Worm (Caenorhabditis elegans) whole organism, L3 larva: ENCODE results near the gene Y7A5A.10.
A peak's percentile ranks its signal among the peaks of the same experiment; 100 is the strongest.

Experiments
- R02D3.7 ChIP-seq: fragments of 150-350 bp; optimal IDR thresholded peaks from 2 replicates; lab custom pipeline; 2014; ENCODE audit warnings: missing biosample characterization, missing genetic modification characterization
- ZK546.5 ChIP-seq: sonication (generic microtip); optimal IDR thresholded peaks from 2 replicates; lab custom pipeline; 2017; ENCODE audit warnings: missing biosample characterization, missing genetic modification characterization
- aly-2 ChIP-seq: fragments of 150-350 bp; optimal IDR thresholded peaks from 2 replicates; lab custom pipeline; 2014; ENCODE audit warnings: missing biosample characterization, missing genetic modification characterization
- ama-1 ChIP-seq: fragments of 150-350 bp; optimal IDR thresholded peaks from 2 replicates; lab custom pipeline; 2018
- ceh-16 ChIP-seq: sonication (generic microtip); optimal IDR thresholded peaks from 2 replicates; lab custom pipeline; 2017; ENCODE audit warnings: missing biosample characterization, missing genetic modification characterization
- ceh-28 ChIP-seq: fragments of 150-350 bp; optimal IDR thresholded peaks from 2 replicates; lab custom pipeline; 2014; ENCODE audit warnings: missing biosample characterization, missing genetic modification reagents, missing genetic modification characterization
- ceh-82 ChIP-seq: fragments of 150-350 bp; optimal IDR thresholded peaks from 2 replicates; lab custom pipeline; 2014; ENCODE audit warnings: missing biosample characterization, missing genetic modification characterization
- ceh-9 ChIP-seq: sonication (generic microtip); optimal IDR thresholded peaks from 2 replicates; lab custom pipeline; 2018; ENCODE audit warnings: missing biosample characterization, missing genetic modification characterization
- daf-12 ChIP-seq: fragments of 150-350 bp; optimal IDR thresholded peaks from 2 replicates; lab custom pipeline; 2014; ENCODE audit warnings: missing biosample characterization, missing genetic modification reagents, missing genetic modification characterization
- egl-27 ChIP-seq: sonication (generic microtip); optimal IDR thresholded peaks from 4 replicates; lab custom pipeline; 2017; ENCODE audit warnings: missing biosample characterization, missing genetic modification reagents, missing genetic modification characterization
- egl-5 ChIP-seq: fragments of 150-350 bp; optimal IDR thresholded peaks from 2 replicates; lab custom pipeline; 2017; ENCODE audit warnings: missing biosample characterization, missing genetic modification reagents, missing genetic modification characterization, inconsistent platforms
- elt-1 ChIP-seq: fragments of 150-350 bp; optimal IDR thresholded peaks from 2 replicates; lab custom pipeline; 2014; ENCODE audit warnings: missing biosample characterization, missing genetic modification characterization
- elt-2 ChIP-seq: sonication (generic microtip); optimal IDR thresholded peaks from 2 replicates; lab custom pipeline; 2016; ENCODE audit warnings: missing genetic modification reagents, mild to moderate bottlenecking, missing genetic modification characterization, missing compliant biosample characterization
- elt-3 ChIP-seq, 3 experiments: fragments of 150-350 bp in 1 of 3; sonication (generic microtip) in 2 of 3; optimal IDR thresholded peaks; 2 replicates in 2 of 3; 4 replicates in 1 of 3; lab custom pipeline; 2014 to 2017; ENCODE audit warnings: missing biosample characterization in 3 of 3, missing genetic modification characterization in 3 of 3
- eor-1 ChIP-seq, 2 experiments: fragments of 150-350 bp; optimal IDR thresholded peaks; 2 replicates each; lab custom pipeline; 2014 to 2018; ENCODE audit warnings: missing biosample characterization in 2 of 2, missing genetic modification characterization in 2 of 2
- fkh-2 ChIP-seq: fragments of 150-350 bp; optimal IDR thresholded peaks from 2 replicates; lab custom pipeline; 2014; ENCODE audit warnings: missing biosample characterization, missing genetic modification reagents, missing genetic modification characterization
- fos-1 ChIP-seq: fragments of 150-350 bp; optimal IDR thresholded peaks from 2 replicates; lab custom pipeline; 2014; ENCODE audit warnings: missing biosample characterization, missing genetic modification characterization
- hmg-11 ChIP-seq: sonication (generic microtip); optimal IDR thresholded peaks from 2 replicates; lab custom pipeline; 2016; ENCODE audit warnings: missing genetic modification characterization, missing compliant biosample characterization
- lin-15B ChIP-seq: fragments of 150-350 bp; optimal IDR thresholded peaks from 2 replicates; lab custom pipeline; 2014; ENCODE audit warnings: missing biosample characterization, missing genetic modification characterization
- lin-39 ChIP-seq: fragments of 150-350 bp; optimal IDR thresholded peaks from 2 replicates; lab custom pipeline; 2018; ENCODE audit warnings: missing biosample characterization, missing genetic modification reagents, missing genetic modification characterization
- lsy-12 ChIP-seq: sonication (generic microtip); optimal IDR thresholded peaks from 2 replicates; lab custom pipeline; 2016; ENCODE audit warnings: mild to moderate bottlenecking, missing genetic modification characterization, missing compliant biosample characterization
- mdl-1 ChIP-seq: fragments of 150-350 bp; optimal IDR thresholded peaks from 2 replicates; lab custom pipeline; 2014; ENCODE audit warnings: missing biosample characterization, missing genetic modification characterization
- nfya-1 ChIP-seq: sonication (generic microtip); optimal IDR thresholded peaks from 2 replicates; lab custom pipeline; 2017; ENCODE audit warnings: missing genetic modification characterization, mild to moderate bottlenecking, missing compliant biosample characterization, antibody characterized with exemption, moderate library complexity; ENCODE audit not compliant: insufficient read depth
- nhr-11 ChIP-seq: fragments of 150-350 bp; optimal IDR thresholded peaks from 2 replicates; lab custom pipeline; 2014; ENCODE audit warnings: missing biosample characterization, missing genetic modification characterization
- nhr-12 ChIP-seq: fragments of 150-350 bp; optimal IDR thresholded peaks from 2 replicates; lab custom pipeline; 2014; ENCODE audit warnings: missing biosample characterization, missing genetic modification characterization
- nhr-23 ChIP-seq: fragments of 150-350 bp; optimal IDR thresholded peaks from 2 replicates; lab custom pipeline; 2014; ENCODE audit warnings: missing biosample characterization, missing genetic modification reagents, missing genetic modification characterization
- nhr-237 ChIP-seq: fragments of 150-350 bp; optimal IDR thresholded peaks from 2 replicates; lab custom pipeline; 2014; ENCODE audit warnings: missing biosample characterization, missing genetic modification characterization
- nhr-25 ChIP-seq: sonication (generic microtip); optimal IDR thresholded peaks from 2 replicates; lab custom pipeline; 2017; ENCODE audit warnings: missing biosample characterization, missing genetic modification characterization
- nhr-43 ChIP-seq: sonication (generic microtip); optimal IDR thresholded peaks from 2 replicates; lab custom pipeline; 2016; ENCODE audit warnings: mild to moderate bottlenecking, missing genetic modification characterization, missing compliant biosample characterization; ENCODE audit not compliant: poor library complexity, severe bottlenecking
- nhr-67 ChIP-seq: fragments of 150-350 bp; optimal IDR thresholded peaks from 2 replicates; lab custom pipeline; 2014; ENCODE audit warnings: missing biosample characterization, missing genetic modification characterization
- nhr-76 ChIP-seq: fragments of 150-350 bp; sonication (generic microtip); optimal IDR thresholded peaks from 5 replicates; lab custom pipeline; 2014; ENCODE audit warnings: missing biosample characterization, missing genetic modification characterization
- nhr-77 ChIP-seq: fragments of 150-350 bp; optimal IDR thresholded peaks from 2 replicates; lab custom pipeline; 2014; ENCODE audit warnings: missing biosample characterization, missing genetic modification characterization
- pha-4 ChIP-seq: fragments of 150-350 bp; optimal IDR thresholded peaks from 2 replicates; lab custom pipeline; 2014; ENCODE audit warnings: missing biosample characterization, missing genetic modification reagents, missing genetic modification characterization
- sea-2 ChIP-seq: fragments of 150-350 bp; sonication (generic microtip); optimal IDR thresholded peaks from 4 replicates; lab custom pipeline; 2014; ENCODE audit warnings: missing biosample characterization, missing genetic modification reagents, missing genetic modification characterization
- unc-39 ChIP-seq: sonication (generic microtip); optimal IDR thresholded peaks from 4 replicates; lab custom pipeline; 2017; ENCODE audit warnings: missing biosample characterization, missing genetic modification characterization
- zag-1 ChIP-seq: fragments of 150-350 bp; optimal IDR thresholded peaks from 2 replicates; lab custom pipeline; 2014; ENCODE audit warnings: missing biosample characterization, missing genetic modification characterization
- ztf-11 ChIP-seq: fragments of 150-350 bp; optimal IDR thresholded peaks from 2 replicates; lab custom pipeline; 2014; ENCODE audit warnings: missing biosample characterization, missing genetic modification characterization
- ztf-4 ChIP-seq: fragments of 150-350 bp; optimal IDR thresholded peaks from 2 replicates; lab custom pipeline; 2014; ENCODE audit warnings: missing biosample characterization, missing genetic modification characterization

Y7A5A.10 gene

DNA sequence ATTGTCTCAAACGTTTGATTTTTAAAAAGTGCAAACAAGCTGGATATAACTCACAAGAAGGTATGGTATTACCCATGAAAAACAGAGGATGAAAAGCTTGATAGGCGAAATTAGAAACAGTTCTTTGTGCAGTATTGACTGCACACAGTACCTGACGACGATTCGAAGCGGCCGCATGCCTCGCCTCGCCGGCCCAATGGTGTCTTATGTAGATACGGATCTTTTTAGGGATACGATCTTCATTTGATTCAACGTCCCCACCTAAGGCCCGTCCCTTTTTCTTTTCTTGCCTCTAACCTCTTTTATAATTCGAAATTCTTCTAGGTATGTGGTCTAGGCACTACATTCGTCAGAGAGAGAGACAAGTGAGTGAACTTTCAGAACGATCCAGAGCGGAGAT lies 28.7 kb downstream of the Y7A5A.10 start, which contains the start of gene bus-17:
TSS of gene bus-17 (minus strand) at position 208 of the 400 bp plus-strand sequence.
- TF ChIP-seq nhr-23 (tag; lab: Kevin White, UChicago) (no peak), daf-12 (tag; lab: Kevin White, UChicago) (no peak), nfya-1 (no peak), elt-2 (no peak), lsy-12 (no peak), ztf-4 (tag; lab: Kevin White, UChicago) (no peak), egl-27 (tag; lab: Kevin White, UChicago) (no peak), eor-1 (tag; optimal IDR thresholded peaks at IDR 0.05; lab: Kevin White, UChicago) (no peak), nhr-77 (tag; lab: Kevin White, UChicago) (no peak), fos-1 (tag; lab: Kevin White, UChicago) (no peak), egl-5 (tag; lab: Kevin White, UChicago) (no peak), lin-39 (no peak), nhr-11 (tag; lab: Kevin White, UChicago) (no peak), nhr-12 (tag; lab: Kevin White, UChicago) (no peak), ceh-82 (no peak), ama-1 (lab: Kevin White, UChicago) (no peak), elt-1 (tag; lab: Kevin White, UChicago) (no peak)

DNA sequence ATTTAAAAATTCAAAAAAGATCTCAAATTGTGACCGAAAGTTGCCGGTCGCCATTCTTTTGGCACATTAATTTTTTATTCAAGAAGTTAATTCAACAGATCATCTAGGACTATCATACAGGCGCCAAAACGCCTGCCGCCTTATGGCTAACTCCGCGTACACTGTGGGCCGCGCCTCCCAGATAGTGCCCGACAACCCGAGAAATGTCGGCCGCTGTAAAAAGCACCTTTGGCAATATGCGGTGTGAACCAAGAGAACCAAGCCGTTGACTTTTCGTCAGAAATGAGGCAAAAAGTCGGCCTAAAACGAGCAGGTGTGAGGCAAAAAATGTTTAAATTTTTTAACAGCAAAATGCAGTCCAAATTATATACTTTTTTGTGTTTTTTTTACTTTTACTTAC lies 35.7 kb downstream of the Y7A5A.10 start:
- TF ChIP-seq nhr-23 (tag; lab: Kevin White, UChicago): no peak
- no peak for TF ChIP-seq nhr-77 (tag; lab: Kevin White, UChicago)
- no peak for TF ChIP-seq zag-1 (tag; lab: Kevin White, UChicago)
- TF ChIP-seq nhr-237 (tag; lab: Kevin White, UChicago): no peak
- no peak for TF ChIP-seq eor-1 (tag; optimal IDR thresholded peaks at IDR 0.05; lab: Kevin White, UChicago)
- no peak for TF ChIP-seq egl-5 (tag; lab: Kevin White, UChicago)
- TF ChIP-seq nhr-12 (tag; lab: Kevin White, UChicago): no peak
- TF ChIP-seq unc-39 (tag; lab: Kevin White, UChicago): no peak
- TF ChIP-seq ceh-82: no peak
- TF ChIP-seq aly-2 (tag; lab: Kevin White, UChicago): no peak
- TF ChIP-seq hmg-11 (tag; lab: Kevin White, UChicago): no peak
- no peak for TF ChIP-seq nhr-11 (tag; lab: Kevin White, UChicago)
- TF ChIP-seq R02D3.7 (tag; lab: Kevin White, UChicago): no peak
- no peak for TF ChIP-seq ztf-11 (tag; lab: Kevin White, UChicago)
- TF ChIP-seq egl-27 (tag; lab: Kevin White, UChicago): no peak

DNA sequence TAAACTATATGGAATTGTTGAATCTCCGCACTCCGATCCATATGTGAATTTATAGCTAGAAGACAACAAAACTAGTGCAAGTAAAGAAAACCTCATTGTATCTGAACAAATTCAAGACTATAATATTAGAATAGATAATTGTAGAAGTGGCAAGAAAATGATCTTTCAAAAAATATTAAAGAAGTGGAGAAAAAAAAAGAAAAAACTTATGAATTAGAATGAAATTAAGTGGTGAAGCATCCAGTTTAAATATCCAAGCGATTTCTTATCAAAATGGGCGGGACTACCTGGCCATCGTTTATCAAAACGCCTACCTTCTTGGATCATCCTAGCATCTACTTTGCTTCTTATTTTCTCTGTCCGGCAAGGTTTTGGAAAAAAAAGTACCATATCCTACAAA lies 37.7 kb downstream of the Y7A5A.10 start, which contains the start of gene wrt-4:
TSS of gene wrt-4 (minus strand) at position 101 of the 400 bp plus-strand sequence.
- TF ChIP-seq lin-39 (no peak), ZK546.5 (tag; lab: Kevin White, UChicago) (no peak), elt-1 (tag; lab: Kevin White, UChicago) (no peak), egl-27 (tag; lab: Kevin White, UChicago) (no peak), nhr-67 (tag; lab: Kevin White, UChicago) (no peak), daf-12 (tag; lab: Kevin White, UChicago) (no peak), fkh-2 (no peak), egl-5 (tag; lab: Kevin White, UChicago) (no peak), fos-1 (tag; lab: Kevin White, UChicago) (no peak), pha-4 (no peak), elt-3 (tag; optimal IDR thresholded peaks at IDR 0.05; lab: Kevin White, UChicago) (no peak), lin-15B (tag; lab: Kevin White, UChicago) (no peak), ztf-11 (tag; lab: Kevin White, UChicago) (no peak), ceh-16 (tag; lab: Kevin White, UChicago) (no peak), ceh-82 (no peak), nhr-43 (no peak), mdl-1 (tag; lab: Kevin White, UChicago) (no peak), hmg-11 (tag; lab: Kevin White, UChicago) (no peak), aly-2 (tag; lab: Kevin White, UChicago) (no peak), ceh-9 (tag; lab: Kevin White, UChicago) (no peak)

- TF ChIP-seq nhr-237 (tag; lab: Kevin White, UChicago) (no peak), nhr-43 (peak; percentile 19)
These were observed 43.6 kb downstream of the Y7A5A.10 start for ce11 chrX:15751245-15751644.

- no peak for TF ChIP-seq nhr-23 (tag; lab: Kevin White, UChicago)
- TF ChIP-seq fkh-2: no peak
- TF ChIP-seq elt-1 (tag; lab: Kevin White, UChicago): no peak
- TF ChIP-seq ceh-28 (tag; lab: Kevin White, UChicago): no peak
- no peak for TF ChIP-seq ceh-9 (tag; lab: Kevin White, UChicago)
- no peak for TF ChIP-seq zag-1 (tag; lab: Kevin White, UChicago)
- TF ChIP-seq lsy-12: no peak
- TF ChIP-seq nhr-76: no peak
- TF ChIP-seq nhr-43: peak; percentile 51
- no peak for TF ChIP-seq elt-2
- TF ChIP-seq sea-2 (GFP tag; lab: Kevin White, UChicago): no peak
- TF ChIP-seq lin-15B (tag; lab: Kevin White, UChicago): peak; percentile 16
- no peak for TF ChIP-seq nfya-1
- no peak for TF ChIP-seq elt-3 (tag; optimal IDR thresholded peaks at IDR 0.05; lab: Kevin White, UChicago)
- no peak for TF ChIP-seq unc-39 (tag; lab: Kevin White, UChicago)
- no peak for TF ChIP-seq fos-1 (tag; lab: Kevin White, UChicago)
- TF ChIP-seq nhr-25 (tag; lab: Kevin White, UChicago): peak; percentile 39
These were observed 47.1 kb downstream of the Y7A5A.10 start for ce11 chrX:15747814-15748213.
